Fruit fly (Drosophila melanogaster): ENCODE results near the gene Ir7c.
A peak's percentile ranks its signal among the peaks of the same experiment; 100 is the strongest.

The Ir7c gene

DNA sequence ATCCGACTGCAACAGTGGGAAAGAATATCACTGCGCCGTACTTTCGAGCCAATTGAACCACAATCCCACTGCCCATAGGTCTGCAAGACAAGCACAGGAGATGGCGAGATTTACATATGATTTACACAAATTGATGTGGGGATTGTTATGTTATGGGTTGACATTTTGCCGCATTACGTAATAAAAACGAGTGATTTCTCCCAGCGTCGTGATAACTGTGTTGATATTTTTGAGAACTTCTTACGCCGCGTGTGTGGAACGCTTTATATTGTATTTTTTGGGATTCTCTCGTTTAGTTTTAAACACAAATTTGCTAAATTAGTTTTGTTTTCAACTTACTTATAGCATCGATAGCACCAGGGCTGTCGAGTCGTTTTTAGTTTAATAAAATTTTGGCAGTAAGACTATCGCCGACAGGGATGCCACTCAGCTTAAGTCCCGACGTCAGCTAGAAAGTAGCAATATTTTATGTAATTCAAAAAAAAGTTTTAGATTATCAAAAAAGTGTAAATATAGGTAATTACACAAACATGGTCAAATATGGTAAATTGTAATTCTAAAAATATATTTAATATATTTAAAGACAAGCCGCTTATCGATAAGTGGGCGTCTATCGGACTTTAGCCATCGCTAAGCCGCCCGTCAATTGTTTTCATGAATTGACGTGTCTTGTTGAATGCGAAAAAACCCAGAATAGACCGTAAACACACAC, 19.4 kb downstream of the Ir7c start, which contains the start of the genes CG45089, ND-MNLL and p115 (continued):
- TF ChIP-seq tio (GFP tag; optimal IDR thresholded peaks at IDR 0.05) (peak; percentile 19), Atf3 (GFP tag; optimal IDR thresholded peaks at IDR 0.05) (no peak), sens (GFP tag) (peak; percentile 88), Six4 (GFP tag; optimal IDR thresholded peaks at IDR 0.05) (peak; percentile 38), Chrac-16 (GFP tag; optimal IDR thresholded peaks at IDR 0.05) (peak; percentile 68), CG16815 (GFP tag; optimal IDR thresholded peaks at IDR 0.05) (peak; percentile 8), CG4360 (GFP tag; IDR thresholded peaks at IDR 0.05) (no peak), CG11085 (GFP tag; IDR thresholded peaks at IDR 0.05) (0 out of 2 replicates have a peak, but pooled peaks have one; percentile 11), MBD-R2 (GFP tag; IDR thresholded peaks at IDR 0.05) (peak; percentile 78), onecut (GFP tag; IDR thresholded peaks at IDR 0.05) (0 out of 2 replicates have a peak, but pooled peaks have one; percentile 6), run (tag; optimal IDR thresholded peaks at IDR 0.05) (no peak), CG32772 (GFP tag; IDR thresholded peaks at IDR 0.05) (peak; percentile 39; the same call in 1 of the 2 replicates), cad (GFP tag; optimal IDR thresholded peaks at IDR 0.05) (no peak), tna (GFP tag; IDR thresholded peaks at IDR 0.05; ENCODE audit: partially characterized antibody) (no peak), p53 (GFP tag; optimal IDR thresholded peaks at IDR 0.05) (peak; percentile 68), CG17328 (GFP tag; IDR thresholded peaks at IDR 0.05) (0 out of 2 replicates have a peak, but pooled peaks have one; percentile 42), Nf-YC (tag; optimal IDR thresholded peaks at IDR 0.05) (peak; percentile 62), CG7556 (GFP tag; optimal IDR thresholded peaks at IDR 0.05) (peak; percentile 26), CG18764 (GFP tag; optimal IDR thresholded peaks at IDR 0.05) (peak; percentile 44), CG30403 (GFP tag; optimal IDR thresholded peaks at IDR 0.05) (peak; percentile 75), ATbp (GFP tag; optimal IDR thresholded peaks at IDR 0.05) (no peak), CG15514 (GFP tag; optimal IDR thresholded peaks at IDR 0.05) (peak; percentile 66), tgo (GFP tag; IDR thresholded peaks at IDR 0.05) (peak; percentile 53; the same call in 2 of the 3 replicates), CG6272 (GFP tag; IDR thresholded peaks at IDR 0.05) (peak; percentile 42; the same call in 1 of the 2 replicates), Dbx (GFP tag; IDR thresholded peaks at IDR 0.05) (peak; percentile 74; the same call in 2 of the 3 replicates), dimm (GFP tag; IDR thresholded peaks at IDR 0.05) (no peak), aop (GFP tag; IDR thresholded peaks at IDR 0.05) (no peak), Optix (GFP tag; IDR thresholded peaks at IDR 0.05) (0 out of 3 replicates have a peak, but pooled peaks have one; percentile 18), CG9797 (GFP tag; optimal IDR thresholded peaks at IDR 0.05) (peak; percentile 22), al (GFP tag; IDR thresholded peaks at IDR 0.05) (peak; percentile 46; the same call in 1 of the 2 replicates), CG31365 (tag; optimal IDR thresholded peaks at IDR 0.05) (no peak), CG17802 (tag; optimal IDR thresholded peaks at IDR 0.05) (no peak), HmgZ (tag; optimal IDR thresholded peaks at IDR 0.05) (peak; percentile 55), dmrt11E (tag; optimal IDR thresholded peaks at IDR 0.05) (peak; percentile 56), Fer1 (GFP tag; optimal IDR thresholded peaks at IDR 0.05) (peak; percentile 63), CG33213 (GFP tag; optimal IDR thresholded peaks at IDR 0.05) (no peak), CG3838 (GFP tag; optimal IDR thresholded peaks at IDR 0.05) (no peak), kah (GFP tag; optimal IDR thresholded peaks at IDR 0.05) (no peak), zen (tag; optimal IDR thresholded peaks at IDR 0.05) (peak; percentile 53), Oli (tag; optimal IDR thresholded peaks at IDR 0.05) (no peak), CG43689 (GFP tag; IDR thresholded peaks at IDR 0.05) (no peak), chm (GFP tag; IDR thresholded peaks at IDR 0.05) (no peak), Xbp1 (GFP tag; optimal IDR thresholded peaks at IDR 0.05) (peak; percentile 80), Gsc (GFP tag; IDR thresholded peaks at IDR 0.05) (no peak), Ets65A (GFP tag) (peak; percentile 93), Bdp1 (GFP tag; optimal IDR thresholded peaks at IDR 0.05) (no peak), wor (GFP tag; IDR thresholded peaks at IDR 0.05) (no peak), CG4328 (GFP tag; optimal IDR thresholded peaks at IDR 0.05) (peak; percentile 63), vvl (GFP tag; IDR thresholded peaks at IDR 0.05) (peak; percentile 70), Fer3 (tag; optimal IDR thresholded peaks at IDR 0.05) (peak; percentile 47), CG31224 (GFP tag; IDR thresholded peaks at IDR 0.05) (no peak)

Data from whole organism, embryonic.